Fruit fly (Drosophila melanogaster): Measurements from ENCODE around the gene CG15533.

Gene CG15533

DNA sequence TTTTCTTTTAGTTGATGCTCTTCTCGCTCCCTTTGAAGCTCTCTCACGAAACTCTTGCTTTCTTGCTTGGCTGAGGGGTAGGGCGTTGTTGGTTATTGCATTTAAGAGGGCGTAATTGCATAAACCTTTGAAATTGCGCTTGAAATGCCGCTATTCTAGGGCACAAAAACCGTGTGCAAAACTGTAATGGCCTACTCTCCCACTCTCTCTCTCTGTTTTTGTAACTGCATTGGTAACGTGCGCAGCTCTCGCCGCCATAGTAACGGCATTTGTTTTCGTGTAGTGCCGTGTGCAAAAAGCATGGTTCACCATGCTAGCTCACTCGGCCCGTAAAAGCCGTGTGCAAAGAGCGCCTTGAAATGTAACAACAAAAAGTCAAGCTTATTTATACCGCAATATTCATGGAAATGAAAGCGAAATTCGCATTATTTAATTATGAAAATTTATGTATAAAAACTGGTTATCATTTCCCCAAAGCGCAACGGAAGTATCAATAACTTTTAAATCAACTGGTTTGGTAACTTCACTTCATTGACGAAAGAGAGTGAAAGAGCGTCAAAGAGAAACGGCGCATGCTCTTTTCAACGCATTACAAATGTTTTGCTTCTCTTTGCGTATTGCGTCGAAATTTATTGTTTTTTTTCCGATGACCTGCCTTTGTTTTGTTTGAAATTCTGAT lies 41.7 kb upstream of the CG15533 start (continued):
- TF ChIP-seq Ets21C (GFP tag; optimal IDR thresholded peaks at IDR 0.05) (no peak), CG1621 (tag; optimal IDR thresholded peaks at IDR 0.05) (no peak), CG6808 (GFP tag; optimal IDR thresholded peaks at IDR 0.05) (no peak), vri (GFP tag; optimal IDR thresholded peaks at IDR 0.05) (peak; percentile 72), topi (GFP tag; optimal IDR thresholded peaks at IDR 0.05) (peak; percentile 30), CG6163 (GFP tag; IDR thresholded peaks at IDR 0.05) (peak; percentile 38; the same call in 1 of the 3 replicates), Sox14 (GFP tag; optimal IDR thresholded peaks at IDR 0.05) (no peak), CG16779 (tag; optimal IDR thresholded peaks at IDR 0.05) (peak; percentile 5), Met (GFP tag; optimal IDR thresholded peaks at IDR 0.05) (peak; percentile 19)

DNA sequence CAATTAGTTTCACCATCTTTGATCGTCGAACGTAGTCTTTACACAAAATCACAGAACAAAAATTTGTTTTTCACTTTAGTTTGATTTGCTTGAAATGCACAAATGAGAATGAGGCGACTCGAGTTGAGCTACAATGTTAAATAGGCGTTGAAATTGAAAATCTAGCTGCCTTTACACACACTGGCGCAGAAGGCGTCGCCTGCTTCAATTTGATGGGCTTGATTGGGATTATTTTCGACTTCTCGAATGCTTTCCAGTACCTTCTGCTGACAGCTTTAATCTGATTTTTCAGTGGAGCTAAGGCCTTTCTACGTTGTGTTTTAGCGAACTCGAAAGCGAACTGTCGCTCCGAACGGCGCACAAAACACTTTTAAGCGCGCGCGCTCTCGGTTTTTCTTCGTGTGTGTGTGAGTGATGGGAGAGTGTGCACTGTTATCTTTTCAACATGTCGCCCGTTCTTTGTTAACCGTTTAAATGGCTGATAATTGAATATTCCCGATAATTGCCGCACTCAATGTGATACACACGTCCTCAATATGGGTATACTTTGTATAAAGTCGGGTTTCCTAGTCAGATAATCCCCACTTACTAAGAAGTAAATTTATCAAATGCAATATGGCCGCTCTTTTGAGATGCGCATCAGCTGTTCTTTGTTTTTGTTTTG lies 41.0 kb upstream of the CG15533 start, which contains the start of the genes Fer2LCH and Fer1HCH:
Gene Fer2LCH (plus strand): TSS at position 290 of the 664 bp plus-strand sequence.
Gene Fer1HCH (minus strand): TSS at position 664 of the 664 bp plus-strand sequence.
- TF ChIP-seq lz (GFP tag; optimal IDR thresholded peaks at IDR 0.05) (no peak), CG11762 (GFP tag; optimal IDR thresholded peaks at IDR 0.05; ENCODE audit: insufficient read depth) (no peak), Eip93F (GFP tag; optimal IDR thresholded peaks at IDR 0.05) (no peak), fkh (GFP tag; optimal IDR thresholded peaks at IDR 0.05) (no peak), fd59A (GFP tag; optimal IDR thresholded peaks at IDR 0.05) (no peak), CG4318 (GFP tag; optimal IDR thresholded peaks at IDR 0.05) (no peak), CG8319 (GFP tag; optimal IDR thresholded peaks at IDR 0.05) (no peak), Eip78C (GFP tag) (no peak), Gug (GFP tag; IDR thresholded peaks at IDR 0.05) (no peak), CG3032 (tag; optimal IDR thresholded peaks at IDR 0.05) (no peak)

DNA sequence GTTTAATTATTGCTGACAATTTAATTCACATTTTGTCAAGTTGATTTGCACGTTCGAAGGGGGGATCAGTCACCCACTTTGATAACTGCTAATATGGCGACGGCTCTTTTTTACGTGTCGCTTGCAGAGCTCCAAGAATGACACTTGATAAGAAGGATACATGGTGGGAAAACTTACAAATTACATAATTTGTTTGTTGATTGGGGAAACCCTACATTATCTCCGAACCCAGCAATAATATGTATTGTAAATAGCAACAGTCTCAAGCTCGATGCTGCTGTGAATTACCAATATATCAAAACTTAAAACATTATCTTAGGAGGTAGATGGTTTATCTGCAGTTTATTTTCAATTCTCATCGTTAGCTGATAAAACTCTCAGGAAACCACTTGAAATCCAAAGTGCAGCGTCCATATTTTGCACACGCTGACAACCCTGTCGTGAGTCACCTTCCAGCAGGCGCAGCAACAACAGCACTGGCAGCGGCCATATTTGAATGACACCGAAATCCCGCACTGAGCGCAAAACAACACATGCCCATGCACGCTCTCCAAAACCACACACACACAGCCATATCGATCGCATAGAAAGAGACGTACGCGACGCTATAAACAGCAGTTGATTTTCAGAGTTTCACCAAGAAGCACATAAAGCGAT lies 40.3 kb upstream of the CG15533 start:
- TF ChIP-seq CG11294 (GFP tag; IDR thresholded peaks at IDR 0.05) (peak; percentile 85), CG8119 (GFP tag; IDR thresholded peaks at IDR 0.05) (peak; percentile 92), CG10631 (GFP tag; optimal IDR thresholded peaks at IDR 0.05) (peak; percentile 97), vri (GFP tag; optimal IDR thresholded peaks at IDR 0.05) (peak; percentile 89), CG1621 (tag; optimal IDR thresholded peaks at IDR 0.05) (peak; percentile 90), CG31627 (GFP tag; optimal IDR thresholded peaks at IDR 0.05) (peak; percentile 98), eg (GFP tag; IDR thresholded peaks at IDR 0.05) (peak; percentile 90), pdm3 (GFP tag; optimal IDR thresholded peaks at IDR 0.05) (peak; percentile 97), CG6854 (GFP tag; optimal IDR thresholded peaks at IDR 0.05) (peak; percentile 93), esn (GFP tag; optimal IDR thresholded peaks at IDR 0.05) (peak; percentile 99), acj6 (GFP tag; optimal IDR thresholded peaks at IDR 0.05) (peak; percentile 97), Sox102F (GFP tag; optimal IDR thresholded peaks at IDR 0.05) (peak; percentile 94), fd85E (GFP tag; optimal IDR thresholded peaks at IDR 0.05) (peak; percentile 68), CG11762 (GFP tag; optimal IDR thresholded peaks at IDR 0.05; ENCODE audit: insufficient read depth) (peak; percentile 92), CG11902 (GFP tag; optimal IDR thresholded peaks at IDR 0.05) (peak; percentile 95), Eip75B (GFP tag; optimal IDR thresholded peaks at IDR 0.05) (peak; percentile 98), Eip78C (GFP tag) (peak; percentile 99), lz (GFP tag; optimal IDR thresholded peaks at IDR 0.05) (peak; percentile 98), Hr38 (GFP tag; optimal IDR thresholded peaks at IDR 0.05) (peak; percentile 46), CG4318 (GFP tag; optimal IDR thresholded peaks at IDR 0.05) (peak; percentile 97), Eip93F (GFP tag; optimal IDR thresholded peaks at IDR 0.05) (peak; percentile 85), Met (GFP tag; optimal IDR thresholded peaks at IDR 0.05) (peak; percentile 96), achi (GFP tag; optimal IDR thresholded peaks at IDR 0.05) (peak; percentile 95), dsx (GFP tag; optimal IDR thresholded peaks at IDR 0.05; ENCODE audit: poor library complexity, severe bottlenecking) (peak; percentile 83), Lpt (GFP tag; optimal IDR thresholded peaks at IDR 0.05) (peak; percentile 93), Hr39 (GFP tag; optimal IDR thresholded peaks at IDR 0.05) (peak; percentile 98), spab (GFP tag; optimal IDR thresholded peaks at IDR 0.05) (peak; percentile 98), Ets96B (tag; optimal IDR thresholded peaks at IDR 0.05) (peak; percentile 93), Ets21C (GFP tag; optimal IDR thresholded peaks at IDR 0.05) (peak; percentile 96), CG10669 (GFP tag; optimal IDR thresholded peaks at IDR 0.05) (peak; percentile 95), Hr4 (GFP tag; optimal IDR thresholded peaks at IDR 0.05) (peak; percentile 96), net (GFP tag; optimal IDR thresholded peaks at IDR 0.05) (peak; percentile 98), CG15336 (GFP tag; IDR thresholded peaks at IDR 0.05) (peak; percentile 84), svp (GFP tag) (peak; percentile 99)

All from whole organism, prepupa.